Worm (Caenorhabditis elegans) whole organism, L2 larva: ENCODE results near the gene str-254.
A peak's percentile ranks its signal among the peaks of the same experiment; 100 is the strongest.

ENCODE experiments used
- F13H6.1 ChIP-seq: sonication (generic microtip); optimal IDR thresholded peaks from 2 replicates; lab custom pipeline; 2016; ENCODE audit warnings: missing genetic modification characterization, missing compliant biosample characterization
- R02D3.7 ChIP-seq: fragments of 150-350 bp; optimal IDR thresholded peaks from 2 replicates; lab custom pipeline; 2014; ENCODE audit warnings: missing biosample characterization, missing genetic modification characterization
- ZK546.5 ChIP-seq: sonication (generic microtip); optimal IDR thresholded peaks from 2 replicates; lab custom pipeline; 2017; ENCODE audit warnings: missing biosample characterization, missing genetic modification characterization
- elt-3 ChIP-seq: sonication (generic microtip); optimal IDR thresholded peaks from 2 replicates; lab custom pipeline; 2017; ENCODE audit warnings: missing biosample characterization, missing genetic modification characterization
- fos-1 ChIP-seq: fragments of 150-350 bp; optimal IDR thresholded peaks from 2 replicates; lab custom pipeline; 2014; ENCODE audit warnings: missing biosample characterization, missing genetic modification characterization
- nhr-11 ChIP-seq: fragments of 150-350 bp; optimal IDR thresholded peaks from 2 replicates; lab custom pipeline; 2014; ENCODE audit warnings: missing biosample characterization, missing genetic modification characterization
- nhr-23 ChIP-seq: fragments of 150-350 bp; optimal IDR thresholded peaks from 2 replicates; lab custom pipeline; 2014; ENCODE audit warnings: missing biosample characterization, missing genetic modification reagents, missing genetic modification characterization
- nhr-6 ChIP-seq: fragments of 150-350 bp; optimal IDR thresholded peaks from 2 replicates; lab custom pipeline; 2014; ENCODE audit warnings: missing biosample characterization, missing genetic modification characterization
- sma-9 ChIP-seq, 2 experiments: fragments of 150-350 bp in 1 of 2; sonication (generic microtip) in 1 of 2; optimal IDR thresholded peaks; 2 replicates each; lab custom pipeline; 2014 to 2016; ENCODE audit warnings: missing genetic modification characterization in 2 of 2, mild to moderate bottlenecking in 1 of 2, missing biosample characterization in 1 of 2, missing compliant biosample characterization in 1 of 2, missing genetic modification reagents in 1 of 2, moderate library complexity in 1 of 2
- ztf-11 ChIP-seq: sonication (generic microtip); optimal IDR thresholded peaks from 2 replicates; lab custom pipeline; 2017; ENCODE audit warnings: missing biosample characterization, missing genetic modification characterization
- ztf-4 ChIP-seq: fragments of 150-350 bp; optimal IDR thresholded peaks from 2 replicates; lab custom pipeline; 2014; ENCODE audit warnings: missing biosample characterization, missing genetic modification characterization

ce11 chrV:16121451-16121850, 31.8 kb downstream of the str-254 start:
- TF ChIP-seq ztf-4 (tag; lab: Kevin White, UChicago) (no peak), F13H6.1 (no peak), R02D3.7 (tag; lab: Kevin White, UChicago) (no peak), ZK546.5 (tag; lab: Kevin White, UChicago) (no peak), sma-9 (GFP tag; optimal IDR thresholded peaks at IDR 0.05; lab: Kevin White, UChicago) (no peak), sma-9 (tag; optimal IDR thresholded peaks at IDR 0.05; lab: Kevin White, UChicago) (no peak), fos-1 (tag; lab: Kevin White, UChicago) (peak; percentile 24), elt-3 (tag; lab: Kevin White, UChicago) (no peak), nhr-23 (no peak), ztf-11 (no peak), nhr-6 (no peak), nhr-11 (tag; lab: Kevin White, UChicago) (no peak)
